Worm (Caenorhabditis elegans) whole organism, L4 larva: ENCODE results near the gene H35N09.2.

Experiments used
- D1046.2 ChIP-seq: fragments of 200-800 bp; sonication (Bioruptor generic); IDR thresholded peaks from 2 replicates; pipeline ENCODE4 v1.3.6; 2022; ENCODE audit warnings: missing genetic modification characterization, missing compliant biosample characterization
- F37D6.2 ChIP-seq: sonication (generic microtip); optimal IDR thresholded peaks from 2 replicates; lab custom pipeline; 2016; ENCODE audit warnings: mild to moderate bottlenecking, missing genetic modification characterization, missing compliant biosample characterization
- T20F7.1 ChIP-seq: fragments of 200-800 bp; sonication (Bioruptor generic); optimal IDR thresholded peaks from 2 replicates; lab custom pipeline; 2018; ENCODE audit warnings: mild to moderate bottlenecking, missing genetic modification characterization, missing compliant biosample characterization
- Y105C5A.15 ChIP-seq: fragments of 200-800 bp; sonication (Bioruptor generic); IDR thresholded peaks from 2 replicates; pipeline ENCODE4 v1.3.6; 2022; ENCODE audit warnings: missing genetic modification characterization, missing compliant biosample characterization
- Y75B8A.6 ChIP-seq: fragments of 200-800 bp; sonication (Bioruptor generic); IDR thresholded peaks from 2 replicates; pipeline ENCODE4 v1.3.6; 2022; ENCODE audit warnings: missing genetic modification reagents, missing genetic modification characterization, missing compliant biosample characterization
- aha-1 ChIP-seq: fragments of 150-350 bp; peaks from one replicate; lab custom pipeline; 2014; ENCODE audit warnings: missing biosample characterization, missing genetic modification characterization
- ceh-20 ChIP-seq: fragments of 200-800 bp; sonication (Bioruptor generic); IDR thresholded peaks from 2 replicates; pipeline ENCODE4 v1.3.6; 2022; ENCODE audit warnings: missing genetic modification reagents, missing genetic modification characterization, missing compliant biosample characterization
- ceh-62 ChIP-seq: sonication (generic microtip); optimal IDR thresholded peaks from 2 replicates; lab custom pipeline; 2017; ENCODE audit warnings: missing biosample characterization, missing genetic modification characterization
- ceh-82 ChIP-seq: sonication (generic microtip); optimal IDR thresholded peaks from 2 replicates; lab custom pipeline; 2017; ENCODE audit warnings: missing biosample characterization, missing genetic modification characterization
- daf-16 ChIP-seq, 3 experiments: sonication (generic microtip); optimal IDR thresholded peaks; 2 replicates each; lab custom pipeline; 2016 to 2017; ENCODE audit warnings: missing genetic modification characterization in 3 of 3, missing genetic modification reagents in 3 of 3, mild to moderate bottlenecking in 2 of 3, missing compliant biosample characterization in 2 of 3, missing biosample characterization in 1 of 3, moderate library complexity in 1 of 3
- daf-8 ChIP-seq: fragments of 200-800 bp; sonication (Bioruptor generic); IDR thresholded peaks from 2 replicates; pipeline ENCODE4 v1.3.6; 2022; ENCODE audit warnings: missing genetic modification characterization, missing compliant biosample characterization
- dmd-6 ChIP-seq: fragments of 200-800 bp; sonication (Bioruptor generic); IDR thresholded peaks from 2 replicates; pipeline ENCODE4 v1.3.6; 2022; ENCODE audit warnings: missing genetic modification reagents, missing genetic modification characterization, missing compliant biosample characterization
- dmd-9 ChIP-seq: fragments of 200-800 bp; sonication (Bioruptor generic); IDR thresholded peaks from 2 replicates; pipeline ENCODE4 v1.3.6; 2022; ENCODE audit warnings: missing genetic modification reagents, missing genetic modification characterization, missing compliant biosample characterization
- duxl-1 ChIP-seq: sonication (generic microtip); optimal IDR thresholded peaks from 2 replicates; lab custom pipeline; 2016; ENCODE audit warnings: mild to moderate bottlenecking, missing genetic modification characterization, moderate library complexity, missing compliant biosample characterization; ENCODE audit not compliant: poor library complexity
- dve-1 ChIP-seq: sonication (generic microtip); optimal IDR thresholded peaks from 2 replicates; lab custom pipeline; 2017; ENCODE audit warnings: antibody characterized with exemption, mild to moderate bottlenecking, missing genetic modification characterization, missing compliant biosample characterization; ENCODE audit not compliant: insufficient read depth
- fkh-10 ChIP-seq: fragments of 150-350 bp; optimal IDR thresholded peaks from 2 replicates; lab custom pipeline; 2014; ENCODE audit warnings: missing biosample characterization, missing genetic modification reagents, missing genetic modification characterization
- hif-1 ChIP-seq, 2 experiments: sonication (generic microtip); optimal IDR thresholded peaks; 2 replicates each; lab custom pipeline; 2016 to 2017; ENCODE audit warnings: missing compliant biosample characterization in 2 of 2, missing genetic modification characterization in 2 of 2, missing genetic modification reagents in 2 of 2, missing genotype in 2 of 2, mild to moderate bottlenecking in 1 of 2
- hlh-11 ChIP-seq: fragments of 200-800 bp; sonication (Bioruptor generic); optimal IDR thresholded peaks from 2 replicates; lab custom pipeline; 2018; ENCODE audit warnings: mild to moderate bottlenecking, missing genetic modification characterization, missing compliant biosample characterization
- hlh-30 ChIP-seq: sonication (generic microtip); optimal IDR thresholded peaks from 2 replicates; lab custom pipeline; 2017; ENCODE audit warnings: antibody characterized with exemption, mild to moderate bottlenecking, missing genetic modification characterization, missing compliant biosample characterization; ENCODE audit not compliant: insufficient read depth
- hmg-1.1 ChIP-seq: fragments of 200-800 bp; sonication (Bioruptor generic); IDR thresholded peaks from 2 replicates; pipeline ENCODE4 v1.3.6; 2022; ENCODE audit warnings: missing genetic modification reagents, missing genetic modification characterization, missing compliant biosample characterization
- lin-1 ChIP-seq: fragments of 200-800 bp; sonication (Bioruptor generic); IDR thresholded peaks from 2 replicates; pipeline ENCODE4 v1.3.6; 2022; ENCODE audit warnings: missing genetic modification reagents, missing genetic modification characterization, missing compliant biosample characterization
- lin-13 ChIP-seq: fragments of 150-350 bp; optimal IDR thresholded peaks from 2 replicates; lab custom pipeline; 2014; ENCODE audit warnings: missing biosample characterization, missing genetic modification reagents, missing genetic modification characterization
- lsy-2 ChIP-seq, 2 experiments: fragments of 150-350 bp in 1 of 2; sonication (generic microtip) in 1 of 2; optimal IDR thresholded peaks; 2 replicates each; lab custom pipeline; 2014 to 2017; ENCODE audit warnings: missing biosample characterization in 2 of 2, missing genetic modification characterization in 2 of 2
- madf-9 ChIP-seq: fragments of 200-800 bp; sonication (Bioruptor generic); conservative IDR thresholded peaks from 2 replicates; pipeline ENCODE4 v1.3.6; 2022; ENCODE audit warnings: missing genetic modification reagents, missing genetic modification characterization, missing compliant biosample characterization
- mdl-1 ChIP-seq, 2 experiments: fragments of 150-350 bp in 1 of 2; sonication (generic microtip) in 1 of 2; optimal IDR thresholded peaks; 2 replicates each; lab custom pipeline; 2014 to 2017; ENCODE audit warnings: missing biosample characterization in 2 of 2, missing genetic modification characterization in 2 of 2
- mep-1 ChIP-seq: fragments of 150-350 bp; sonication (generic microtip); optimal IDR thresholded peaks from 3 replicates; lab custom pipeline; 2014; ENCODE audit warnings: missing biosample characterization, missing genetic modification characterization
- mes-2 ChIP-seq: sonication (generic microtip); optimal IDR thresholded peaks from 2 replicates; lab custom pipeline; 2016; ENCODE audit warnings: missing genotype, mild to moderate bottlenecking, missing genetic modification characterization, missing compliant biosample characterization; ENCODE audit not compliant: poor library complexity, severe bottlenecking
- mxl-3 ChIP-seq: fragments of 200-800 bp; sonication (Bioruptor generic); optimal IDR thresholded peaks from 2 replicates; lab custom pipeline; 2018; ENCODE audit warnings: mild to moderate bottlenecking, missing genetic modification characterization, missing compliant biosample characterization
- nhr-102 ChIP-seq: sonication (generic microtip); optimal IDR thresholded peaks from 2 replicates; lab custom pipeline; 2016; ENCODE audit warnings: mild to moderate bottlenecking, missing genetic modification characterization, moderate library complexity, missing compliant biosample characterization
- nhr-11 ChIP-seq: fragments of 150-350 bp; optimal IDR thresholded peaks from 2 replicates; lab custom pipeline; 2014; ENCODE audit warnings: missing biosample characterization, missing genetic modification characterization
- nhr-28 ChIP-seq: fragments of 150-350 bp; optimal IDR thresholded peaks from 2 replicates; lab custom pipeline; 2014; ENCODE audit warnings: missing biosample characterization, missing genetic modification characterization
- nhr-76 ChIP-seq: fragments of 150-350 bp; optimal IDR thresholded peaks from 2 replicates; lab custom pipeline; 2014; ENCODE audit warnings: missing biosample characterization, missing genetic modification characterization
- nhr-77 ChIP-seq: fragments of 150-350 bp; optimal IDR thresholded peaks from 2 replicates; lab custom pipeline; 2014; ENCODE audit warnings: missing biosample characterization, missing genetic modification characterization
- php-3 ChIP-seq: fragments of 200-800 bp; sonication (Bioruptor generic); IDR thresholded peaks from 2 replicates; pipeline ENCODE4 v1.3.6; 2022; ENCODE audit warnings: missing genetic modification reagents, missing genetic modification characterization, missing compliant biosample characterization
- pqm-1 ChIP-seq: sonication (generic microtip); optimal IDR thresholded peaks from 2 replicates; lab custom pipeline; 2017; ENCODE audit warnings: missing biosample characterization, missing genetic modification characterization
- saeg-2 ChIP-seq: fragments of 200-800 bp; sonication (Bioruptor generic); IDR thresholded peaks from 2 replicates; pipeline ENCODE4 v1.3.6; 2022; ENCODE audit warnings: missing genetic modification reagents, missing genetic modification characterization, missing compliant biosample characterization
- tra-1 ChIP-seq: fragments of 200-800 bp; sonication (Bioruptor generic); IDR thresholded peaks from 2 replicates; pipeline ENCODE4 v1.3.6; 2022; ENCODE audit warnings: missing genetic modification reagents, missing genetic modification characterization, missing compliant biosample characterization
- unc-39 ChIP-seq: sonication (generic microtip); optimal IDR thresholded peaks from 2 replicates; lab custom pipeline; 2017; ENCODE audit warnings: missing biosample characterization, missing genetic modification characterization
- unc-62 ChIP-seq, 3 experiments: fragments of 150-350 bp in 1 of 3; sonication (generic microtip); optimal IDR thresholded peaks in 2 of 3; peaks in 1 of 3; 1 replicate in 1 of 3; 2 replicates in 2 of 3; lab custom pipeline; 2014 to 2017; ENCODE audit warnings: missing biosample characterization in 3 of 3, missing genetic modification characterization in 3 of 3, missing genetic modification reagents in 3 of 3, missing genotype in 1 of 3
- zfp-2 ChIP-seq: sonication (generic microtip); optimal IDR thresholded peaks from 2 replicates; lab custom pipeline; 2016; ENCODE audit warnings: mild to moderate bottlenecking, missing genetic modification characterization, missing compliant biosample characterization
- zip-2 ChIP-seq: fragments of 150-350 bp; optimal IDR thresholded peaks from 2 replicates; lab custom pipeline; 2014; ENCODE audit warnings: missing biosample characterization, missing genetic modification characterization

Gene H35N09.2

DNA sequence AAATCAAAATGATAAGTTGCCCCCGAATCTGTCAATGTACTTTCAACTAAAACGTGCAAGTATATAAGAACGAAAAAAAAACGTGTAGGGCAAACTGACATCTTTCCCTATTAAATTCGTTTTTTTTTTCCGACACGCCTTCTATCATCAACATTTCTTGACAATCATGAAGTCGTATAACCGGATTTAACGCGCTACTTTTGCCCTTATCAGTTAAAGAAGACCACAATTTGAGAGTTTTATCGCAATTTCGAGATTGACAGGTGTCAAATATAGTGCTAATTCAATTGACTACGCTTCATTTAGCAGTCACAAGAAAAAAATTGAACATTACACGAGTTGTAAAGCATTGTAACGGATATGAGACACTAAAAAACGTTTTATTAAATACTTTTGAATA is 37.7 kb downstream of the H35N09.2 start:
- TF ChIP-seq dmd-6 (GFP tag; lab: Robert Waterston, UW) (peak; percentile 96), unc-62 (GFP tag; optimal IDR thresholded peaks at IDR 0.05 in 1 of 2; lab: Kevin White, UChicago) (peak; percentile 80 to 81), unc-62 (tag; optimal IDR thresholded peaks at IDR 0.05; lab: Kevin White, UChicago) (no peak), dmd-9 (GFP tag; lab: Robert Waterston, UW) (no peak), dve-1 (tag; lab: Kevin White, UChicago) (peak; percentile 93), daf-16 (GFP tag; optimal IDR thresholded peaks at IDR 0.05; lab: Kevin White, UChicago) (peak in 1 of 2 experiments; percentile 50), daf-16 (tag; optimal IDR thresholded peaks at IDR 0.05; lab: Kevin White, UChicago) (peak; percentile 62), tra-1 (peak; percentile 100), lsy-2 (tag; optimal IDR thresholded peaks at IDR 0.05; lab: Kevin White, UChicago) (peak in 1 of 2 experiments; percentile 41), nhr-28 (peak; percentile 89), Y105C5A.15 (GFP tag; lab: Robert Waterston, UW) (no peak), zfp-2 (tag; lab: Kevin White, UChicago) (no peak), nhr-77 (peak; percentile 68), mdl-1 (tag; optimal IDR thresholded peaks at IDR 0.05; lab: Kevin White, UChicago) (peak in 1 of 2 experiments; percentile 54), lin-1 (GFP tag; lab: Robert Waterston, UW) (peak; percentile 89), hlh-11 (tag; lab: Kevin White, UChicago) (peak; percentile 83), pqm-1 (tag; lab: Kevin White, UChicago) (peak; percentile 85), hlh-30 (tag; lab: Kevin White, UChicago) (peak; percentile 38), nhr-102 (peak; percentile 22), D1046.2 (GFP tag; lab: Robert Waterston, UW) (no peak), php-3 (GFP tag; lab: Robert Waterston, UW) (peak; percentile 95), ceh-20 (GFP tag; lab: Robert Waterston, UW) (peak; percentile 63; the same call in 1 of the 2 replicates), daf-8 (GFP tag; lab: Robert Waterston, UW) (no peak), T20F7.1 (GFP tag; lab: Kevin White, UChicago) (peak; percentile 26), mxl-3 (GFP tag; lab: Kevin White, UChicago) (peak; percentile 60)

DNA sequence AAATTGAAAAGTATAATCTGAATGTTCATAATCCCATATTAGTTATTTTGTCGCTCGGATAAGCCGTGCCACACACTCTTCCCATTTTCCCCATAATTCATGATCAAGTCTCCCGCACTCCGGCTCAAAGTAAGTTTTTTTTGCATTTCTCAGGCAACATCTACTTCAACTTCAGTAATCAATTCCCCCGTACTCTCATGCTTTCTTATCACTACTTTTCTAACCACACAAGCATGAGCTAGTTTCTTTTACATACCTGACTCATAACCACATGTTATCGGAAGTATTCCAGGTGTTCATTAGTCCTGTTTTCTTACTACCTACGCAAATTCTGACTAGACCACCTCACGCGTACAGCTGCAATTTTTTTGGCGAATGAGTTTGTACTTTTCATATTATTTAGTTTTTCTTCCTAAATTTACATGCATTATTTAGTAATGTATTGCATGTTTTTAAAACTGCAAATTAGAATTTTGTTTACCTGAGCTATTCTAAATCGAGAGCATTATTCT is 38.3 kb downstream of the H35N09.2 start:
- TF ChIP-seq aha-1 = peak; percentile 90
- no peak for TF ChIP-seq nhr-76 (tag; lab: Kevin White, UChicago)
- TF ChIP-seq duxl-1 (tag; lab: Kevin White, UChicago) = no peak
- no peak for TF ChIP-seq unc-39 (tag; lab: Kevin White, UChicago)
- no peak for TF ChIP-seq D1046.2 (GFP tag; lab: Robert Waterston, UW)
- peak; percentile 4 for TF ChIP-seq nhr-11 (tag; lab: Kevin White, UChicago)
- TF ChIP-seq Y75B8A.6 (GFP tag; lab: Robert Waterston, UW) = no peak
- TF ChIP-seq, all 104 proteins: peak for 2

DNA sequence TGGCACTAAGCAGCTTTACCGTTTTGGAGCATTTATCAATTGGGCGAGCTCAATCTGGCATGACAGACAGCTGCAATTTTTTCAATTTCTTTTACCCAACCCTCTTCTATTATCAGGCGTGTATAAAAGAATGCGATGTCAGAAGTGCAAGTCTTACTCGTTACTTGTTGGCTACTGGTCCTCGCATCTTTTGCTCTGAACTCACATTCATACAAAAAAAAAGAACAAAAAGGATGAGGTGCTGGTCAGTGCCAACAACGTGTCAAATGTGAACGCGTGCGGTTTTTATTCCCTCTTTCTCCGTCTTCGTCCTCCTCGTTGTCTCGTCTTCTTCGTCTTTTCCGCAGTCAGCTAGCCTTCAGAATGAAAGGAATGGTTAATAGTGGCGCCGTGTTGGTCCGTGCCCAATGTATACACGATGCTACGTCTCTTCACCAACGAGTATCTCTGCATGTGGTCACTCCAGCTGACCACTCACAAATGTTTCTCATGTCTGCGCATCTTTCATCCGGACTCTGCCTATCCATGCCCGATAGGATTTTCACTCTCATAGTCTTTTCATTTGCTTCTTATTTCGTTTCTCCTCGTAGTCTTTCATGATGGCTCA is 38.9 kb downstream of the H35N09.2 start:
- TF ChIP-seq mdl-1 (tag; optimal IDR thresholded peaks at IDR 0.05; lab: Kevin White, UChicago) (peak; percentile 36 to 83), hlh-11 (tag; lab: Kevin White, UChicago) (peak; percentile 57), T20F7.1 (GFP tag; lab: Kevin White, UChicago) (no peak), hlh-30 (tag; lab: Kevin White, UChicago) (peak; percentile 36), mes-2 (tag; lab: Kevin White, UChicago) (peak; percentile 23), ceh-82 (tag; lab: Kevin White, UChicago) (no peak), daf-16 (GFP tag; optimal IDR thresholded peaks at IDR 0.05; lab: Kevin White, UChicago) (no peak), daf-16 (tag; optimal IDR thresholded peaks at IDR 0.05; lab: Kevin White, UChicago) (peak; percentile 2), F37D6.2 (peak; percentile 25), saeg-2 (no peak), lsy-2 (tag; optimal IDR thresholded peaks at IDR 0.05; lab: Kevin White, UChicago) (peak in 1 of 2 experiments; percentile 14), D1046.2 (GFP tag; lab: Robert Waterston, UW) (no peak), ceh-62 (no peak), hmg-1.1 (GFP tag; lab: Robert Waterston, UW) (0 out of 2 replicates have a peak, but pooled peaks have one; percentile 8), fkh-10 (GFP tag; lab: Kevin White, UChicago) (peak; percentile 21), lin-13 (GFP tag; lab: Kevin White, UChicago) (no peak), zip-2 (tag; lab: Kevin White, UChicago) (no peak), mxl-3 (GFP tag; lab: Kevin White, UChicago) (peak; percentile 44), aha-1 (peak; percentile 94), madf-9 (GFP tag; lab: Robert Waterston, UW) (no peak), mep-1 (tag; lab: Kevin White, UChicago) (peak; percentile 19), dve-1 (tag; lab: Kevin White, UChicago) (no peak), hif-1 (tag; optimal IDR thresholded peaks at IDR 0.05; lab: Kevin White, UChicago) (peak in 1 of 2 experiments; percentile 25), unc-62 (GFP tag; optimal IDR thresholded peaks at IDR 0.05 in 1 of 2; lab: Kevin White, UChicago) (peak in 1 of 2 experiments; percentile 98), unc-62 (tag; optimal IDR thresholded peaks at IDR 0.05; lab: Kevin White, UChicago) (no peak)
